Worm (Caenorhabditis elegans) whole organism, L4/young adult: ENCODE data around the gene C36C9.12.
"Not testable (repeated sequence)": the region's sequence is repeated elsewhere in the genome, so short reads cannot be mapped to it uniquely, and the experiment has no call there.

Experiments
- W03F9.2 ChIP-seq: fragments of 150-350 bp; optimal IDR thresholded peaks from 2 replicates; lab custom pipeline; 2014; ENCODE audit warnings: missing biosample characterization, missing genetic modification characterization
- dao-5 ChIP-seq: sonication (generic microtip); optimal IDR thresholded peaks from 2 replicates; lab custom pipeline; 2016; ENCODE audit warnings: missing genotype, missing genetic modification characterization, moderate library complexity, missing compliant biosample characterization
- him-1 ChIP-seq: sonication (generic microtip); optimal IDR thresholded peaks from 2 replicates; lab custom pipeline; 2016; ENCODE audit warnings: missing genotype, missing genetic modification reagents, missing genetic modification characterization, missing compliant biosample characterization

Gene C36C9.12

ce11 chrX:1687079-1687478, 2.8 kb downstream of the C36C9.12 start, which contains the start of gene C36C9.11:
Gene C36C9.11, plus strand, starts transcription at chrX:1687379.
- not testable (repeated sequence) for TF ChIP-seq W03F9.2, him-1, dao-5 (tag; lab: Kevin White, UChicago)

ce11 chrX:1682558-1682957, 7.3 kb downstream of the C36C9.12 start, which contains the start of gene meg-4:
Gene meg-4, plus strand, starts transcription at chrX:1682954.
- TF ChIP-seq dao-5 (tag; lab: Kevin White, UChicago) (no peak), him-1 (tag; lab: Kevin White, UChicago) (no peak), W03F9.2 (tag; lab: Kevin White, UChicago) (no peak)

- TF ChIP-seq him-1 (tag; lab: Kevin White, UChicago) (no peak), dao-5 (tag; lab: Kevin White, UChicago) (no peak), W03F9.2 (tag; lab: Kevin White, UChicago) (no peak)
Observed at ce11 chrX:1678021-1678420, 11.9 kb downstream of the C36C9.12 start, which contains the start of gene fbxa-170. Gene fbxa-170, minus strand, starts transcription at chrX:1678121.

ce11 chrX:1675879-1676278, 14.0 kb downstream of the C36C9.12 start:
- TF ChIP-seq him-1 (tag; lab: Kevin White, UChicago) (no peak), dao-5 (tag; lab: Kevin White, UChicago) (no peak), W03F9.2 (tag; lab: Kevin White, UChicago) (no peak)

- TF ChIP-seq dao-5 (tag; lab: Kevin White, UChicago) (no peak), W03F9.2 (tag; lab: Kevin White, UChicago) (no peak), him-1 (tag; lab: Kevin White, UChicago) (no peak)
Observed at ce11 chrX:1674056-1674455, 15.8 kb downstream of the C36C9.12 start, which contains the start of gene tbx-31. Gene tbx-31, minus strand, starts transcription at chrX:1674156.

- TF ChIP-seq him-1 (tag; lab: Kevin White, UChicago): no peak
- TF ChIP-seq W03F9.2 (tag; lab: Kevin White, UChicago): no peak
- no peak for TF ChIP-seq dao-5 (tag; lab: Kevin White, UChicago)
Observed at ce11 chrX:1668748-1669147, 21.1 kb downstream of the C36C9.12 start, which contains the start of gene R09H3.3. Gene R09H3.3, minus strand, starts transcription at chrX:1668848.

ce11 chrX:1667056-1667455, 22.8 kb downstream of the C36C9.12 start:
- TF ChIP-seq dao-5 (tag; lab: Kevin White, UChicago): no peak
- TF ChIP-seq him-1 (tag; lab: Kevin White, UChicago): no peak
- no peak for TF ChIP-seq W03F9.2 (tag; lab: Kevin White, UChicago)

- TF ChIP-seq W03F9.2 (tag; lab: Kevin White, UChicago): no peak
- TF ChIP-seq dao-5 (tag; lab: Kevin White, UChicago): no peak
- no peak for TF ChIP-seq him-1 (tag; lab: Kevin White, UChicago)
Observed at ce11 chrX:1664925-1665324, 25.0 kb downstream of the C36C9.12 start, which contains the start of gene R09H3.2. Gene R09H3.2, minus strand, starts transcription at chrX:1665025.

- TF ChIP-seq W03F9.2 (tag; lab: Kevin White, UChicago) (no peak), dao-5 (tag; lab: Kevin White, UChicago) (no peak), him-1 (tag; lab: Kevin White, UChicago) (no peak)
Observed at ce11 chrX:1655207-1655606, 34.7 kb downstream of the C36C9.12 start, which contains the start of gene tbx-32. Gene tbx-32, plus strand, starts transcription at chrX:1655507.

ce11 chrX:1654146-1654545, 35.8 kb downstream of the C36C9.12 start, which contains the start of gene ZK380.6:
Gene ZK380.6, plus strand, starts transcription at chrX:1654446.
- TF ChIP-seq W03F9.2 (tag; lab: Kevin White, UChicago): no peak
- TF ChIP-seq him-1 (tag; lab: Kevin White, UChicago): no peak
- no peak for TF ChIP-seq dao-5 (tag; lab: Kevin White, UChicago)

- TF ChIP-seq him-1 (tag; lab: Kevin White, UChicago): no peak
- no peak for TF ChIP-seq dao-5 (tag; lab: Kevin White, UChicago)
- no peak for TF ChIP-seq W03F9.2 (tag; lab: Kevin White, UChicago)
Observed at ce11 chrX:1651668-1652067, 38.2 kb downstream of the C36C9.12 start, which contains the start of gene ZK380.4. Gene ZK380.4, minus strand, starts transcription at chrX:1651994.

- TF ChIP-seq W03F9.2 (tag; lab: Kevin White, UChicago) (no peak), him-1 (tag; lab: Kevin White, UChicago) (no peak), dao-5 (tag; lab: Kevin White, UChicago) (no peak)
Observed at ce11 chrX:1643442-1644096, 46.3 kb downstream of the C36C9.12 start.
